Worm (Caenorhabditis elegans): ENCODE measurements around the gene fil-2.
A peak's percentile ranks its signal among the peaks of the same experiment; 100 is the strongest.

The fil-2 gene

ce11 chrV:6278117-6279081 lies at the start of gene fil-2 (continued):
- TF ChIP-seq nhr-80 (tag; optimal IDR thresholded peaks at IDR 0.05) (peak; percentile 83), ceh-79 (tag; optimal IDR thresholded peaks at IDR 0.05) (peak; percentile 39), nfya-1 (tag; optimal IDR thresholded peaks at IDR 0.05; ENCODE audit: borderline replicate concordance, insufficient read depth) (no peak), Y53F4B.3 (GFP tag; IDR thresholded peaks at IDR 0.05) (no peak), F57C9.4 (tag; optimal IDR thresholded peaks at IDR 0.05) (peak; percentile 38), ztf-25 (GFP tag; IDR thresholded peaks at IDR 0.05) (no peak), chd-7 (tag; optimal IDR thresholded peaks at IDR 0.05) (peak; percentile 57), egl-44 (GFP tag; IDR thresholded peaks at IDR 0.05) (peak; percentile 62; the same call in 1 of the 2 replicates), egl-18 (GFP tag; IDR thresholded peaks at IDR 0.05) (no peak), madf-3 (GFP tag; IDR thresholded peaks at IDR 0.05) (peak; percentile 56; the same call in 1 of the 2 replicates), ceh-40 (GFP tag; IDR thresholded peaks at IDR 0.05) (no peak), zim-3 (tag; optimal IDR thresholded peaks at IDR 0.05) (peak; percentile 31), repo-1 (tag; optimal IDR thresholded peaks at IDR 0.05) (peak; percentile 94), lin-26 (GFP tag; IDR thresholded peaks at IDR 0.05) (no peak), gei-17 (GFP tag; optimal IDR thresholded peaks at IDR 0.05) (peak; percentile 63), egrh-3 (GFP tag; IDR thresholded peaks at IDR 0.05) (no peak), C17E4.6 (GFP tag; IDR thresholded peaks at IDR 0.05) (no peak; the same call in 1 of the 2 replicates), B0336.3 (GFP tag; IDR thresholded peaks at IDR 0.05) (peak; percentile 91), ztf-26 (tag; optimal IDR thresholded peaks at IDR 0.05) (peak; percentile 23), ceh-91 (GFP tag; IDR thresholded peaks at IDR 0.05) (no peak), Y56A3A.18 (GFP tag; IDR thresholded peaks at IDR 0.05) (peak; percentile 95), lsl-1 (GFP tag; optimal IDR thresholded peaks at IDR 0.05) (no peak), K11D2.4 (GFP tag; IDR thresholded peaks at IDR 0.05) (peak; percentile 40), B0019.2 (GFP tag; conservative IDR thresholded peaks at IDR 0.05) (no peak), F33H1.4 (GFP tag; IDR thresholded peaks at IDR 0.05) (no peak), dpff-1 (tag; optimal IDR thresholded peaks at IDR 0.05) (peak; percentile 57)

DNA sequence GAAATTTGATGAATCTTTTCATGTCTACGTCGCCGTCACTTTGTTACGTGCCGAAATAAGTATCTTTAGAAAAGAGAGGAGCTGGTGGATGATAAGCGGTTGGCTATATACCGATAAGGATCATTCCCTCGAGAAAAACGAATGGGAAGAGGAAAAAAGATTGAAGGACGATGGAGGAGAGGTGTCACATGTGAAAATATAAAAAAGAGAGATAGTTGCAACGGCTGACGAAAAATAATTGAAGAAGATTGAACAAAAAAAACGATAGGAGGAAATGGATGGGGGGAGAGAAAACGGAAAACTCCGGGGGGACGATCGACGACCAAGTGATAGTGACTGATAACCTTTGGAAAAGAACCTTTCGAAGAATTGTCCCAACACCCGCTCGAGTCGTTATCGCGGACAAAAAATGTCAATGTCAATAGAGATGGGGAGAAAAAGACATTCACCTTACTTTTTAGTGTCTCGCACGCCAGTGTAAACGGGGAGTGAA lies 49.3 kb upstream of the fil-2 start:
- peak; percentile 64 for TF ChIP-seq nfyb-1 (GFP tag; IDR thresholded peaks at IDR 0.05)
- TF ChIP-seq egl-18 (GFP tag; IDR thresholded peaks at IDR 0.05), result no peak
- TF ChIP-seq let-607 (tag; optimal IDR thresholded peaks at IDR 0.05), result peak; percentile 11 to 80
- no peak for TF ChIP-seq ccch-3 (GFP tag; optimal IDR thresholded peaks at IDR 0.05)
- TF ChIP-seq F57A8.1 (GFP tag; optimal IDR thresholded peaks at IDR 0.05), result no peak
- peak; percentile 55 for TF ChIP-seq attf-5 (GFP tag; optimal IDR thresholded peaks at IDR 0.05)
- TF ChIP-seq unc-62 (GFP tag; optimal IDR thresholded peaks at IDR 0.05), result peak; percentile 65
- peak; percentile 53 for TF ChIP-seq K11D2.4 (GFP tag; IDR thresholded peaks at IDR 0.05)
- TF ChIP-seq gei-17 (GFP tag; optimal IDR thresholded peaks at IDR 0.05), result peak; percentile 3
- no peak for TF ChIP-seq pha-4 (tag; optimal IDR thresholded peaks at IDR 0.05)
- TF ChIP-seq chd-7 (tag; optimal IDR thresholded peaks at IDR 0.05), result peak; percentile 65
- peak; percentile 1 for TF ChIP-seq ztf-18 (tag; optimal IDR thresholded peaks at IDR 0.05)
- peak; percentile 26; the same call in 1 of the 2 replicates for TF ChIP-seq hmg-1.2 (GFP tag; IDR thresholded peaks at IDR 0.05)
- TF ChIP-seq somi-1 (GFP tag; optimal IDR thresholded peaks at IDR 0.05), result peak; percentile 83
- TF ChIP-seq Y67H2A.10 (GFP tag; conservative IDR thresholded peaks at IDR 0.05), result no peak
- no peak for TF ChIP-seq snpc-4 (GFP tag; optimal IDR thresholded peaks at IDR 0.05)
- TF ChIP-seq snpc-4 (tag; optimal IDR thresholded peaks at IDR 0.05), result peak in 3 of 4 experiments; percentile 35 to 54 (median 53)
- TF ChIP-seq F33H1.4 (GFP tag; IDR thresholded peaks at IDR 0.05), result no peak
- TF ChIP-seq F22D6.2 (tag; optimal IDR thresholded peaks at IDR 0.05), result peak; percentile 78
- TF ChIP-seq madf-10 (tag; optimal IDR thresholded peaks at IDR 0.05), result peak; percentile 97
- no peak for TF ChIP-seq ceh-91 (GFP tag; IDR thresholded peaks at IDR 0.05)
- TF ChIP-seq F52B5.7 (tag; optimal IDR thresholded peaks at IDR 0.05), result no peak
- peak; percentile 53 for TF ChIP-seq ztf-26 (tag; optimal IDR thresholded peaks at IDR 0.05)
- TF ChIP-seq ceh-40 (GFP tag; IDR thresholded peaks at IDR 0.05), result no peak
- TF ChIP-seq F55B11.4 (tag; optimal IDR thresholded peaks at IDR 0.05; ENCODE audit: borderline replicate concordance, insufficient read depth), result no peak
- TF ChIP-seq lsl-1 (GFP tag; optimal IDR thresholded peaks at IDR 0.05), result peak; percentile 11
- TF ChIP-seq cebp-1 (GFP tag; IDR thresholded peaks at IDR 0.05), result no peak
- peak; percentile 67 for TF ChIP-seq cebp-1 (tag; optimal IDR thresholded peaks at IDR 0.05)
